Fruit fly (Drosophila melanogaster) whole organism: Measurements from ENCODE around the gene Smvt.

Experiments used
- CG8478 ChIP-seq: fragments of >200 bp; optimal IDR thresholded peaks from 2 replicates; lab custom pipeline; 2018; ENCODE audit warnings: inconsistent platforms
- Dll ChIP-seq: fragments of >200 bp; optimal IDR thresholded peaks from 2 replicates; lab custom pipeline; 2017
- pan ChIP-seq: fragments of >200 bp; optimal IDR thresholded peaks from 2 replicates; lab custom pipeline; 2017
- psq ChIP-seq: fragments of >200 bp; optimal IDR thresholded peaks from 2 replicates; lab custom pipeline; 2017
- usp ChIP-seq: fragments of >200 bp; optimal IDR thresholded peaks from 2 replicates; lab custom pipeline; 2017; ENCODE audit warnings: missing biosample characterization, missing genetic modification characterization, mixed read lengths

dm6 chr3R:31739067-31739786 is 22.2 kb downstream of the Smvt start:
- no peak for TF ChIP-seq usp (GFP tag; lab: Kevin White, UChicago)
- TF ChIP-seq psq (lab: Kevin White, UChicago) = no peak
- no peak for TF ChIP-seq Dll (lab: Kevin White, UChicago)
- TF ChIP-seq pan (lab: Kevin White, UChicago) = no peak
- no peak for TF ChIP-seq CG8478
